Fruit fly (Drosophila melanogaster) whole organism, wandering third instar larva: Measurements from ENCODE around the gene Ucp4A.

ENCODE experiments used
- br ChIP-seq: fragments of 200-800 bp; sonication (Bioruptor generic); optimal IDR thresholded peaks from 2 replicates; lab custom pipeline; 2016; ENCODE audit warnings: missing biosample characterization, missing genetic modification characterization
- sage ChIP-seq: fragments of 200-800 bp; sonication (Bioruptor generic); optimal IDR thresholded peaks from 2 replicates; lab custom pipeline; 2016; ENCODE audit warnings: missing biosample characterization, mild to moderate bottlenecking, missing genetic modification characterization

DNA sequence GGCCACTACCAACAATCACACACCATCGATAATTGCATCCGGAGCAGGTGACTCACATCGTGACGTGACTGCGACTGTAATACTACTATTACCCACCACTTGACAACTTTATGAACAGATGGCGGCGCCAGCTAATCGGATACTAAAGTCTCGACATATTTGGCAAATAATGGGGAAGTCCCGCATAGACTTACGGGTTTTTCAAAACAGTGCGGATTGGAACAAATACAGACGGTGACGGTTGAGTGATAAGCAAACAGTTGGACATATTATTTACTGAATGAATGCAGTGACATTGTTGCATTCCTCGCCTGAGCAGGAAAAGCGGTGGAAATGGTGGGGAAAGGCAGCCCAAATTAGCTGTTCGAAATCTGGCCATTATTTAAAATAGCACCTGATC, 31.8 kb downstream of the Ucp4A start:
- TF ChIP-seq br (no peak), sage (no peak)
